Fruit fly (Drosophila melanogaster): ENCODE data around the gene 14-3-3epsilon.
A peak's percentile ranks its signal among the peaks of the same experiment; 100 is the strongest.

Gene 14-3-3epsilon

DNA sequence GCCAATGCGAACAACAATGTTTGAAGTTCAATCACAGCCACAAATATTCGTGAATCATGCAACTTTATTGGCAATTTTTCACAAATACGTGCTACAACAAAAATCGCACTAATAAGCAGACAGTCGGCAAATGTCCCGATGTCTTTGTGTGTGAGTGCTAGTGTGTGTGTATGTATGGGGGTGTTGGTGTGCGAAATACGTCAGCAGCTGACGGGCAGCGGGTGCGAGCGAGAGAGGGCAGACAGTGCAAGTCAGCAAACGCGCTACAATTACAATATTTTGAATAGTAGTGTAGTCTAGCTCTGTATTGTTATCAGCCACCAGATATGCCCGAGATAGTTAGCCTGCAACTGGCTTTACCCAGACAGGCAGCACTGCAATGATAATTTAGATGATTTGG lies 3.7 kb downstream of the 14-3-3epsilon start:
- TF ChIP-seq CG34406 (GFP tag; optimal IDR thresholded peaks at IDR 0.05): no peak
- TF ChIP-seq CG8319 (GFP tag; optimal IDR thresholded peaks at IDR 0.05): no peak
- TF ChIP-seq Eip75B (GFP tag; optimal IDR thresholded peaks at IDR 0.05): no peak
- TF ChIP-seq eg (GFP tag; IDR thresholded peaks at IDR 0.05): no peak
- TF ChIP-seq CG16779 (tag; optimal IDR thresholded peaks at IDR 0.05): no peak
- no peak for TF ChIP-seq svp (GFP tag)
- no peak for TF ChIP-seq Hr38 (GFP tag; optimal IDR thresholded peaks at IDR 0.05)
- TF ChIP-seq Eip78C (GFP tag): no peak
- TF ChIP-seq Sox15 (GFP tag; optimal IDR thresholded peaks at IDR 0.05): no peak
- no peak for TF ChIP-seq CG10669 (GFP tag; optimal IDR thresholded peaks at IDR 0.05)
- TF ChIP-seq CG6854 (GFP tag; optimal IDR thresholded peaks at IDR 0.05): no peak
- no peak for TF ChIP-seq fd85E (GFP tag; optimal IDR thresholded peaks at IDR 0.05)
- TF ChIP-seq CG31627 (GFP tag; optimal IDR thresholded peaks at IDR 0.05): no peak
- TF ChIP-seq CG15336 (GFP tag; IDR thresholded peaks at IDR 0.05): no peak
- TF ChIP-seq Hr4 (GFP tag; optimal IDR thresholded peaks at IDR 0.05): no peak
- TF ChIP-seq OdsH (GFP tag; optimal IDR thresholded peaks at IDR 0.05): no peak

dm6 chr3R:18249268-18249667 lies 6.9 kb downstream of the 14-3-3epsilon start:
- no peak for TF ChIP-seq Sox14 (GFP tag; optimal IDR thresholded peaks at IDR 0.05)
- TF ChIP-seq CG8119 (GFP tag; IDR thresholded peaks at IDR 0.05): no peak
- no peak for TF ChIP-seq CG16779 (tag; optimal IDR thresholded peaks at IDR 0.05)
- TF ChIP-seq esn (GFP tag; optimal IDR thresholded peaks at IDR 0.05): no peak
- no peak for TF ChIP-seq Gug (GFP tag; IDR thresholded peaks at IDR 0.05)
- TF ChIP-seq CG7368 (GFP tag; optimal IDR thresholded peaks at IDR 0.05): no peak
- TF ChIP-seq CG32006 (GFP tag; optimal IDR thresholded peaks at IDR 0.05): no peak
- TF ChIP-seq OdsH (GFP tag; optimal IDR thresholded peaks at IDR 0.05): no peak
- TF ChIP-seq CG10631 (GFP tag; optimal IDR thresholded peaks at IDR 0.05): no peak
- TF ChIP-seq CG6163 (GFP tag; IDR thresholded peaks at IDR 0.05): no peak
- no peak for TF ChIP-seq pdm3 (GFP tag; optimal IDR thresholded peaks at IDR 0.05)
- no peak for TF ChIP-seq fd59A (GFP tag; optimal IDR thresholded peaks at IDR 0.05)
- no peak for TF ChIP-seq spab (GFP tag; optimal IDR thresholded peaks at IDR 0.05)
- TF ChIP-seq lz (GFP tag; optimal IDR thresholded peaks at IDR 0.05): no peak
- no peak for TF ChIP-seq Eip93F (GFP tag; optimal IDR thresholded peaks at IDR 0.05)
- no peak for TF ChIP-seq CG11902 (GFP tag; optimal IDR thresholded peaks at IDR 0.05)
- TF ChIP-seq CG15336 (GFP tag; IDR thresholded peaks at IDR 0.05): no peak
- TF ChIP-seq Lpt (GFP tag; optimal IDR thresholded peaks at IDR 0.05): no peak

dm6 chr3R:18250815-18251214 lies 8.5 kb downstream of the 14-3-3epsilon start, which contains the start of gene CG18598:
TSS of gene CG18598 (plus strand) at chr3R:18251115.
- TF ChIP-seq CG8119 (GFP tag; IDR thresholded peaks at IDR 0.05) (no peak), CG8319 (GFP tag; optimal IDR thresholded peaks at IDR 0.05) (no peak), topi (GFP tag; optimal IDR thresholded peaks at IDR 0.05) (no peak), CG3032 (tag; optimal IDR thresholded peaks at IDR 0.05) (no peak), dac (GFP tag; optimal IDR thresholded peaks at IDR 0.05) (no peak)

dm6 chr3R:18251876-18252275 lies 9.5 kb downstream of the 14-3-3epsilon start:
- no peak for TF ChIP-seq spab (GFP tag; optimal IDR thresholded peaks at IDR 0.05)
- TF ChIP-seq Eip93F (GFP tag; optimal IDR thresholded peaks at IDR 0.05): no peak
- TF ChIP-seq CG3032 (tag; optimal IDR thresholded peaks at IDR 0.05): no peak

dm6 chr3R:18252578-18252977 lies 10.2 kb downstream of the 14-3-3epsilon start, which contains the start of gene CG12320:
TSS of gene CG12320 (minus strand) at chr3R:18252734.
- TF ChIP-seq Eip78C (GFP tag) (no peak), Sox14 (GFP tag; optimal IDR thresholded peaks at IDR 0.05) (peak; percentile 52), esn (GFP tag; optimal IDR thresholded peaks at IDR 0.05) (peak; percentile 6), ss (GFP tag; optimal IDR thresholded peaks at IDR 0.05) (no peak), Eip75B (GFP tag; optimal IDR thresholded peaks at IDR 0.05) (no peak), spab (GFP tag; optimal IDR thresholded peaks at IDR 0.05) (no peak), Hr4 (GFP tag; optimal IDR thresholded peaks at IDR 0.05) (no peak), CG9139 (GFP tag; optimal IDR thresholded peaks at IDR 0.05) (no peak), CG1621 (tag; optimal IDR thresholded peaks at IDR 0.05) (peak; percentile 49), CG31627 (GFP tag; optimal IDR thresholded peaks at IDR 0.05) (no peak)

Data from whole organism, prepupa.